Worm (Caenorhabditis elegans) whole organism, late embryonic: ENCODE results near the gene tsen-54.

Experiments
- C08G9.2 ChIP-seq: sonication (generic microtip); optimal IDR thresholded peaks from 2 replicates; lab custom pipeline; 2016; ENCODE audit warnings: mild to moderate bottlenecking, missing genetic modification characterization, moderate library complexity, missing compliant biosample characterization
- C38D4.7 ChIP-seq: fragments of 200-800 bp; sonication (Bioruptor generic); optimal IDR thresholded peaks from 2 replicates; lab custom pipeline; 2018; ENCODE audit warnings: mild to moderate bottlenecking, missing genetic modification characterization, moderate library complexity, missing compliant biosample characterization
- K09A11.1 ChIP-seq: sonication (generic microtip); optimal IDR thresholded peaks from 2 replicates; lab custom pipeline; 2017; ENCODE audit warnings: antibody characterized with exemption, mild to moderate bottlenecking, missing genetic modification characterization, missing compliant biosample characterization; ENCODE audit not compliant: insufficient read depth
- T23F11.4 ChIP-seq: fragments of 200-800 bp; sonication (Bioruptor generic); optimal IDR thresholded peaks from 2 replicates; lab custom pipeline; 2018; ENCODE audit warnings: mild to moderate bottlenecking, missing genetic modification characterization, missing compliant biosample characterization
- Y22D7AL.16 ChIP-seq: sonication (generic microtip); optimal IDR thresholded peaks from 2 replicates; lab custom pipeline; 2016; ENCODE audit warnings: missing genetic modification characterization, missing compliant biosample characterization
- ahr-1 ChIP-seq: sonication (generic microtip); optimal IDR thresholded peaks from 2 replicates; lab custom pipeline; 2016; ENCODE audit warnings: missing genetic modification characterization, missing compliant biosample characterization
- ceh-14 ChIP-seq: sonication (generic microtip); optimal IDR thresholded peaks from 2 replicates; lab custom pipeline; 2016; ENCODE audit warnings: missing genotype, missing genetic modification characterization, missing compliant biosample characterization
- ceh-22 ChIP-seq: sonication (generic microtip); optimal IDR thresholded peaks from 2 replicates; lab custom pipeline; 2017; ENCODE audit warnings: missing biosample characterization, missing genetic modification characterization
- ceh-31 ChIP-seq: sonication (generic microtip); optimal IDR thresholded peaks from 2 replicates; lab custom pipeline; 2016; ENCODE audit warnings: missing genetic modification characterization, missing compliant biosample characterization
- ceh-48 ChIP-seq: sonication (generic microtip); optimal IDR thresholded peaks from 2 replicates; lab custom pipeline; 2016; ENCODE audit warnings: missing genetic modification characterization, inconsistent platforms, missing compliant biosample characterization
- ceh-6 ChIP-seq: fragments of 200-800 bp; sonication (Bioruptor generic); optimal IDR thresholded peaks from 2 replicates; lab custom pipeline; 2018; ENCODE audit warnings: mild to moderate bottlenecking, missing genetic modification characterization, missing compliant biosample characterization
- elt-4 ChIP-seq: sonication (generic microtip); optimal IDR thresholded peaks from 2 replicates; lab custom pipeline; 2016; ENCODE audit warnings: missing genetic modification characterization, missing compliant biosample characterization
- fax-1 ChIP-seq: sonication (generic microtip); optimal IDR thresholded peaks from 2 replicates; lab custom pipeline; 2016; ENCODE audit warnings: missing genotype, missing genetic modification characterization, missing compliant biosample characterization
- fkh-6 ChIP-seq: sonication (generic microtip); optimal IDR thresholded peaks from 2 replicates; lab custom pipeline; 2016; ENCODE audit warnings: missing genetic modification characterization, missing compliant biosample characterization
- gmeb-2 ChIP-seq: sonication (generic microtip); optimal IDR thresholded peaks from 2 replicates; lab custom pipeline; 2016; ENCODE audit warnings: missing genetic modification characterization, inconsistent platforms, missing compliant biosample characterization
- hlh-13 ChIP-seq: fragments of 200-800 bp; sonication (Bioruptor generic); optimal IDR thresholded peaks from 2 replicates; lab custom pipeline; 2018; ENCODE audit warnings: mild to moderate bottlenecking, missing genetic modification characterization, missing compliant biosample characterization
- hlh-15 ChIP-seq: sonication (generic microtip); optimal IDR thresholded peaks from 2 replicates; lab custom pipeline; 2016; ENCODE audit warnings: missing genetic modification characterization, missing compliant biosample characterization
- lim-6 ChIP-seq: sonication (generic microtip); optimal IDR thresholded peaks from 2 replicates; lab custom pipeline; 2016; ENCODE audit warnings: missing genetic modification characterization, missing compliant biosample characterization
- madf-2 ChIP-seq: sonication (generic microtip); optimal IDR thresholded peaks from 2 replicates; lab custom pipeline; 2017; ENCODE audit warnings: missing genetic modification characterization, missing compliant biosample characterization
- mec-3 ChIP-seq: sonication (generic microtip); optimal IDR thresholded peaks from 2 replicates; lab custom pipeline; 2016; ENCODE audit warnings: borderline replicate concordance, missing genetic modification characterization, missing compliant biosample characterization
- nfya-1 ChIP-seq: sonication (generic microtip); optimal IDR thresholded peaks from 2 replicates; lab custom pipeline; 2017; ENCODE audit warnings: missing genetic modification characterization, mild to moderate bottlenecking, missing compliant biosample characterization, antibody characterized with exemption, moderate library complexity
- nhr-232 ChIP-seq: sonication (generic microtip); optimal IDR thresholded peaks from 2 replicates; lab custom pipeline; 2016; ENCODE audit warnings: missing genetic modification characterization, missing compliant biosample characterization
- odd-2 ChIP-seq: sonication (generic microtip); optimal IDR thresholded peaks from 2 replicates; lab custom pipeline; 2017; ENCODE audit warnings: antibody characterized with exemption, mild to moderate bottlenecking, missing genetic modification characterization, missing compliant biosample characterization
- pha-4 ChIP-seq: fragments of 150-350 bp; optimal IDR thresholded peaks from 2 replicates; lab custom pipeline; 2018; ENCODE audit warnings: missing biosample characterization, missing genetic modification reagents, missing genetic modification characterization
- ref-2 ChIP-seq: sonication (generic microtip); optimal IDR thresholded peaks from 2 replicates; lab custom pipeline; 2016; ENCODE audit warnings: missing genetic modification characterization, missing compliant biosample characterization
- rnt-1 ChIP-seq: sonication (generic microtip); optimal IDR thresholded peaks from 2 replicates; lab custom pipeline; 2016; ENCODE audit warnings: missing genetic modification characterization, missing compliant biosample characterization
- sox-4 ChIP-seq: sonication (generic microtip); optimal IDR thresholded peaks from 2 replicates; lab custom pipeline; 2017; ENCODE audit warnings: mild to moderate bottlenecking, missing genetic modification characterization, inconsistent platforms, missing compliant biosample characterization
- tbx-2 ChIP-seq: sonication (generic microtip); optimal IDR thresholded peaks from 2 replicates; lab custom pipeline; 2016; ENCODE audit warnings: missing genetic modification characterization, missing compliant biosample characterization
- unc-3 ChIP-seq, 2 experiments: fragments of 200-800 bp in 1 of 2; sonication (Bioruptor generic) in 1 of 2; sonication (generic microtip) in 1 of 2; conservative IDR thresholded peaks in 1 of 2; optimal IDR thresholded peaks in 1 of 2; 2 replicates each; pipeline versions ENCODE4 v1.3.6 to Lab custom; 2016 to 2022; ENCODE audit warnings: missing compliant biosample characterization in 2 of 2, missing genetic modification characterization in 2 of 2, missing genetic modification reagents in 1 of 2
- unc-55 ChIP-seq: sonication (generic microtip); optimal IDR thresholded peaks from 2 replicates; lab custom pipeline; 2017; ENCODE audit warnings: missing biosample characterization, missing genetic modification reagents, missing genetic modification characterization
- unc-86 ChIP-seq: sonication (generic microtip); optimal IDR thresholded peaks from 2 replicates; lab custom pipeline; 2016; ENCODE audit warnings: missing genetic modification characterization, missing compliant biosample characterization
- zip-5 ChIP-seq: sonication (generic microtip); optimal IDR thresholded peaks from 2 replicates; lab custom pipeline; 2016; ENCODE audit warnings: missing genetic modification characterization, missing compliant biosample characterization
- ztf-16 ChIP-seq: sonication (generic microtip); optimal IDR thresholded peaks from 2 replicates; lab custom pipeline; 2017; ENCODE audit warnings: missing genetic modification characterization, missing compliant biosample characterization

tsen-54 gene

ce11 chrIV:1908467-1908866 is 39.5 kb upstream of the tsen-54 start:
- TF ChIP-seq ceh-6 (GFP tag; lab: Kevin White, UChicago) (peak; percentile 28), sox-4 (no peak), tbx-2 (tag; lab: Kevin White, UChicago) (peak; percentile 34), ref-2 (tag; lab: Kevin White, UChicago) (peak; percentile 39), zip-5 (tag; lab: Kevin White, UChicago) (no peak), unc-86 (tag; lab: Kevin White, UChicago) (peak; percentile 10), gmeb-2 (no peak), C38D4.7 (GFP tag; lab: Kevin White, UChicago) (no peak), pha-4 (no peak), T23F11.4 (GFP tag; lab: Kevin White, UChicago) (peak; percentile 23), odd-2 (tag; lab: Kevin White, UChicago) (no peak), lim-6 (no peak), ceh-14 (tag; lab: Kevin White, UChicago) (no peak), ceh-31 (tag; lab: Kevin White, UChicago) (peak; percentile 68), elt-4 (tag; lab: Kevin White, UChicago) (no peak), ahr-1 (tag; lab: Kevin White, UChicago) (no peak), C08G9.2 (tag; lab: Kevin White, UChicago) (no peak)

- TF ChIP-seq T23F11.4 (GFP tag; lab: Kevin White, UChicago) (no peak), nfya-1 (no peak), C38D4.7 (GFP tag; lab: Kevin White, UChicago) (no peak), K09A11.1 (tag; lab: Kevin White, UChicago) (no peak), zip-5 (tag; lab: Kevin White, UChicago) (no peak), mec-3 (tag; lab: Kevin White, UChicago) (no peak), madf-2 (tag; lab: Kevin White, UChicago) (no peak), Y22D7AL.16 (tag; lab: Kevin White, UChicago) (no peak), unc-55 (GFP tag; lab: Kevin White, UChicago) (no peak), fax-1 (tag; lab: Kevin White, UChicago) (no peak)
Measured at ce11 chrIV:1908921-1909320, 39.1 kb upstream of the tsen-54 start.

DNA sequence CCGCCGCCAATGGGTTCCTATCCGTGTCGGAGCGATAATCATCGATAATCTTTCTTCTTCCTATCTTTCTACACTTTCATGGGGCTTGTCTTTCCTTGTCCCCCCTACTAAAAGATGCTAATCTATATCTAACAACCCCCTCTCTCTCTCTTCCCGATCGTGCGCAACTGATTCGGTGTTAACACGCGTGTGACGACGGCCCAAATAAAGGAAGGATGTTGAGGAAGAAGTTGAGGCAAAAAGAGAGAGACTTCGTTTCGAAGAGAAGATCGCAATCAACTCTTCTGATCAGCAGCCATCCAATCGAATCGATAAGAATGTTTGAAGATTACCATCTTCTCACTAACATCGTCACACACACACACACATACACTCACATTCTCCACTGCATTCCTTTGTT is 36.7 kb upstream of the tsen-54 start:
- TF ChIP-seq ceh-6 (GFP tag; lab: Kevin White, UChicago): no peak
- TF ChIP-seq ztf-16: no peak
- no peak for TF ChIP-seq ceh-22 (tag; lab: Kevin White, UChicago)
- TF ChIP-seq tbx-2 (tag; lab: Kevin White, UChicago): peak; percentile 0
- TF ChIP-seq hlh-15 (tag; lab: Kevin White, UChicago): no peak
- TF ChIP-seq T23F11.4 (GFP tag; lab: Kevin White, UChicago): peak; percentile 10
- peak; percentile 87 for TF ChIP-seq rnt-1 (tag; lab: Kevin White, UChicago)

ce11 chrIV:1914900-1915299 is 33.1 kb upstream of the tsen-54 start:
- TF ChIP-seq hlh-13 (GFP tag; lab: Kevin White, UChicago) (no peak), nhr-232 (tag; lab: Kevin White, UChicago) (no peak), unc-3 (GFP tag; conservative IDR thresholded peaks at IDR 0.05; lab: Robert Waterston, UW) (no peak), unc-3 (tag; optimal IDR thresholded peaks at IDR 0.05; lab: Kevin White, UChicago) (no peak)

DNA sequence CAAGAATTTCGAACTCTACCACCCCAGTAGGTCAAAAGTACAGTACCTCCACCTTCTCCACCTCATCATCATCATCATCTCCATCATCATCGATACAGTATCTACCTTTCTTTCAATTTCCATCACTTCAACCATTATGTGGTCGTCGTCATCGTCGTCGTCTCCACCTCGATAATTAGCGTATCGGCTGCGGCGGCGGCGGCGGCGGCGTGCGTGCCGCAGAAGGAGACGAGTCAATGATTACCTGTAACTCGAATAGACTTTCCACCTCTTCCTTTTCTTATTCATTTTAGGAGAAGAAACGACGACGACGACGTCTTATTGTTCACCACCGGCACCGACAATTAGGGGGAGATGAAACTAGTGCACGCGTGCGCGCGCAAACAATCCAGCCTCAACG is 32.4 kb upstream of the tsen-54 start:
- no peak for TF ChIP-seq fkh-6
- no peak for TF ChIP-seq sox-4
- TF ChIP-seq tbx-2 (tag; lab: Kevin White, UChicago): no peak
- no peak for TF ChIP-seq ceh-48 (tag; lab: Kevin White, UChicago)
